Fruit fly (Drosophila melanogaster): ENCODE data around the gene CG42526.
A peak's percentile ranks its signal among the peaks of the same experiment; 100 is the strongest.

CG42526 gene

DNA sequence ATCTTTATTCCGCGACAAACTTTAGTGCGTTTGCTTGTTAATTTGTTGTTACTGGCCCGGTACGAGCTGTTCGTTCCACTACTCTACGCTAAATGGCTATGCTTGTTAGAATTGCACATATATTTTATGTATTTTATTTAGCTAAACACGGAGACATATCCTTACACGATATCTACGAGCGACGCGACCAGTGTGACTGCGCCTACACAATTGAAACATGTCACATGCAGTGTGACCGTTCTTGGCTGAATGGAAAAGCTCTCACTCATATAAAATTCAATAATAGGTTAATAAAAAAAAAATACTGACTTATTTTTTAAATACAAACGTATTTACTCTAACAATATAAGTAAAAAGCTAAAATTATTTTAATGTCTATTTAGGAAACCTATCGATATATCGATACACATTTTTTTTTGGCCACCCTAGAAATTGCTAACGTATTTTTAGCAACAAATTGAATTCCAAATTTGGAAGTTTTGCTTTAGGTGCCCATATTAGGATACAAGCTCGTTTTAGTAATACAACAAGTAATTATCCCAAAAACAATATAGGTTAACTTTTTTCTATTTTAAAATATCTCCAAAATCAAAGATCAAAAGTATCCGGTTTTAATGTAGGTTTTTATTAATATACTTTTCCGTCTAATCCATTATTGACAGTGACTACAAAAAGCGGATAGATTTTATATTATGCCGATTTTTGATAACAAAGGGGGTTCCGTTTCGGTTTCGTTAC, 36.0 kb downstream of the CG42526 start, which contains the start of gene CG4080 (continued):
- peak; percentile 32 for TF ChIP-seq corto (GFP tag; optimal IDR thresholded peaks at IDR 0.05)
- peak; percentile 55 for TF ChIP-seq tna (GFP tag; IDR thresholded peaks at IDR 0.05; ENCODE audit: partially characterized antibody)
- no peak for TF ChIP-seq HLHmδ (GFP tag; optimal IDR thresholded peaks at IDR 0.05)
- peak; percentile 18; the same call in 1 of the 2 replicates for TF ChIP-seq CG3847 (GFP tag; IDR thresholded peaks at IDR 0.05)
- no peak for TF ChIP-seq CG3065 (GFP tag; optimal IDR thresholded peaks at IDR 0.05)
- no peak for TF ChIP-seq sob (GFP tag; IDR thresholded peaks at IDR 0.05)
- no peak for TF ChIP-seq CG12219 (GFP tag; optimal IDR thresholded peaks at IDR 0.05)
- peak; percentile 76; the same call in 1 of the 2 replicates for TF ChIP-seq amos (GFP tag; IDR thresholded peaks at IDR 0.05; ENCODE audit: partially characterized antibody)
- no peak for TF ChIP-seq Atf6 (GFP tag; IDR thresholded peaks at IDR 0.05)
- TF ChIP-seq btn (GFP tag; optimal IDR thresholded peaks at IDR 0.05): no peak
- peak; percentile 42 for TF ChIP-seq Hmr (GFP tag; optimal IDR thresholded peaks at IDR 0.05)
- TF ChIP-seq Dip2 (GFP tag; IDR thresholded peaks at IDR 0.05): no peak
- TF ChIP-seq CG11696 (GFP tag; IDR thresholded peaks at IDR 0.05): no peak
- TF ChIP-seq CG10321 (GFP tag; IDR thresholded peaks at IDR 0.05): no peak
- TF ChIP-seq ind (GFP tag; optimal IDR thresholded peaks at IDR 0.05): no peak
- TF ChIP-seq gt (GFP tag; IDR thresholded peaks at IDR 0.05): no peak
- TF ChIP-seq kay (GFP tag; optimal IDR thresholded peaks at IDR 0.05): no peak
- no peak for TF ChIP-seq Elba2 (GFP tag; optimal IDR thresholded peaks at IDR 0.05)
- no peak for TF ChIP-seq CG30431 (GFP tag; optimal IDR thresholded peaks at IDR 0.05)
- TF ChIP-seq CG6654 (GFP tag; optimal IDR thresholded peaks at IDR 0.05): no peak
- TF ChIP-seq CG2678 (tag; optimal IDR thresholded peaks at IDR 0.05): peak; percentile 19
- no peak for TF ChIP-seq tgo (GFP tag; IDR thresholded peaks at IDR 0.05)
- TF ChIP-seq CG12744 (GFP tag; optimal IDR thresholded peaks at IDR 0.05): peak; percentile 3
- peak; percentile 80 for TF ChIP-seq CG14710 (tag; optimal IDR thresholded peaks at IDR 0.05)
- TF ChIP-seq CG11456 (GFP tag; IDR thresholded peaks at IDR 0.05): no peak
- peak; percentile 78 for TF ChIP-seq sna (GFP tag; IDR thresholded peaks at IDR 0.05; ENCODE audit: partially characterized antibody)
- peak; percentile 34 for TF ChIP-seq gem (tag; optimal IDR thresholded peaks at IDR 0.05)
- TF ChIP-seq Sry-β (GFP tag; optimal IDR thresholded peaks at IDR 0.05): no peak
- no peak; the same call in 1 of the 2 replicates for TF ChIP-seq Xrp1 (GFP tag; IDR thresholded peaks at IDR 0.05)
- TF ChIP-seq dmrt99B (tag; optimal IDR thresholded peaks at IDR 0.05): no peak
- peak; percentile 32 for TF ChIP-seq chn (GFP tag; optimal IDR thresholded peaks at IDR 0.05)
- peak in 1 of 2 experiments; percentile 22 for TF ChIP-seq Pdp1 (GFP tag; optimal IDR thresholded peaks at IDR 0.05)
- peak; percentile 77 for TF ChIP-seq CG16813 (GFP tag; IDR thresholded peaks at IDR 0.05; ENCODE audit: partially characterized antibody)
- TF ChIP-seq CG9609 (GFP tag; optimal IDR thresholded peaks at IDR 0.05): no peak
- peak; percentile 69 for TF ChIP-seq CG34224 (GFP tag; IDR thresholded peaks at IDR 0.05; ENCODE audit: partially characterized antibody)
- peak; percentile 70 for TF ChIP-seq CG10267 (tag; optimal IDR thresholded peaks at IDR 0.05)
- no peak for TF ChIP-seq CG1832 (GFP tag; optimal IDR thresholded peaks at IDR 0.05)
- TF ChIP-seq cg (GFP tag; optimal IDR thresholded peaks at IDR 0.05): peak; percentile 80
- peak; percentile 44 for TF ChIP-seq Vsx1 (GFP tag; optimal IDR thresholded peaks at IDR 0.05)
- no peak for TF ChIP-seq CG30403 (GFP tag; optimal IDR thresholded peaks at IDR 0.05)
- peak; percentile 1 for TF ChIP-seq exex (tag; optimal IDR thresholded peaks at IDR 0.05)
- peak; percentile 40 for TF ChIP-seq nerfin-1 (tag; optimal IDR thresholded peaks at IDR 0.05)
- TF ChIP-seq CG17829 (tag; optimal IDR thresholded peaks at IDR 0.05): peak; percentile 57
- no peak for TF ChIP-seq sens-2 (GFP tag; IDR thresholded peaks at IDR 0.05)
- TF ChIP-seq Hr39 (optimal IDR thresholded peaks at IDR 0.05): no peak
- TF ChIP-seq Hsf (GFP tag; optimal IDR thresholded peaks at IDR 0.05): peak; percentile 28
- TF ChIP-seq ara (GFP tag; IDR thresholded peaks at IDR 0.05): no peak
- TF ChIP-seq CG32532 (GFP tag; IDR thresholded peaks at IDR 0.05): 0 out of 2 replicates have a peak, but pooled peaks have one; percentile 7
- peak; percentile 53; the same call in 1 of the 2 replicates for TF ChIP-seq stc (GFP tag; IDR thresholded peaks at IDR 0.05)
